Fruit fly (Drosophila melanogaster) whole organism, prepupa: Measurements from ENCODE around the gene CG45011.

Experiments used
- Blimp-1 ChIP-seq: fragments of 200-800 bp; sonication (Bioruptor generic); optimal IDR thresholded peaks from 3 replicates; lab custom pipeline; 2017; ENCODE audit warnings: missing biosample characterization, missing genetic modification characterization, mild to moderate bottlenecking, moderate library complexity, missing genetic modification reagents
- CG10631 ChIP-seq: fragments of 200-800 bp; sonication (Bioruptor generic); optimal IDR thresholded peaks from 2 replicates; lab custom pipeline; 2016; ENCODE audit warnings: missing biosample characterization, missing genetic modification characterization
- CG10669 ChIP-seq: fragments of 200-800 bp; sonication (Bioruptor generic); optimal IDR thresholded peaks from 3 replicates; lab custom pipeline; 2018; ENCODE audit warnings: missing biosample characterization, mild to moderate bottlenecking, missing genetic modification characterization, moderate library complexity
- CG11294 ChIP-seq: fragments of 200-800 bp; sonication (Bioruptor generic); IDR thresholded peaks from 2 replicates; pipeline ENCODE4 v1.3.6; 2022; ENCODE audit warnings: missing biosample characterization, missing genetic modification characterization
- CG11902 ChIP-seq: fragments of 200-800 bp; sonication (Bioruptor generic); optimal IDR thresholded peaks from 3 replicates; lab custom pipeline; 2016; ENCODE audit warnings: missing biosample characterization, missing genetic modification characterization
- CG15336 ChIP-seq: fragments of 200-800 bp; sonication (Bioruptor generic); IDR thresholded peaks from 2 replicates; pipeline ENCODE4 v1.3.6; 2022; ENCODE audit warnings: missing biosample characterization, missing genetic modification characterization
- CG16779 ChIP-seq: fragments of 200-800 bp; sonication (Bioruptor generic); optimal IDR thresholded peaks from 3 replicates; lab custom pipeline; 2017; ENCODE audit warnings: missing biosample characterization, mild to moderate bottlenecking, missing genetic modification characterization
- CG3032 ChIP-seq: fragments of 200-800 bp; optimal IDR thresholded peaks from 2 replicates; lab custom pipeline; 2019; ENCODE audit warnings: missing biosample characterization, mild to moderate bottlenecking, missing genetic modification characterization, moderate library complexity
- CG31627 ChIP-seq: fragments of 200-800 bp; sonication (Bioruptor generic); optimal IDR thresholded peaks from 3 replicates; lab custom pipeline; 2016; ENCODE audit warnings: missing biosample characterization, missing genetic modification characterization
- CG32006 ChIP-seq: fragments of 200-800 bp; sonication (Bioruptor generic); optimal IDR thresholded peaks from 3 replicates; lab custom pipeline; 2017; ENCODE audit warnings: missing biosample characterization, mild to moderate bottlenecking, missing genetic modification characterization
- CG34406 ChIP-seq: fragments of 200-800 bp; sonication (Bioruptor generic); optimal IDR thresholded peaks from 3 replicates; lab custom pipeline; 2016; ENCODE audit warnings: missing biosample characterization, missing genetic modification characterization
- CG3919 ChIP-seq: fragments of 200-800 bp; sonication (Bioruptor generic); optimal IDR thresholded peaks from 3 replicates; lab custom pipeline; 2016; ENCODE audit warnings: missing biosample characterization, missing genetic modification characterization
- CG4318 ChIP-seq: fragments of 200-800 bp; sonication (Bioruptor generic); optimal IDR thresholded peaks from 3 replicates; lab custom pipeline; 2017; ENCODE audit warnings: missing biosample characterization, mild to moderate bottlenecking, missing genetic modification characterization
- CG6163 ChIP-seq: fragments of 200-800 bp; sonication (Bioruptor generic); IDR thresholded peaks from 3 replicates; pipeline ENCODE4 v1.3.6; 2022; ENCODE audit warnings: missing biosample characterization, missing genetic modification characterization
- CG6276 ChIP-seq: fragments of 200-800 bp; sonication (Bioruptor generic); optimal IDR thresholded peaks from 2 replicates; lab custom pipeline; 2017; ENCODE audit warnings: missing biosample characterization, mild to moderate bottlenecking, missing genetic modification characterization
- CG6792 ChIP-seq: fragments of 200-800 bp; sonication (Bioruptor generic); optimal IDR thresholded peaks from 3 replicates; lab custom pipeline; 2016; ENCODE audit warnings: missing biosample characterization, missing genetic modification characterization
- CG6808 ChIP-seq: fragments of 200-800 bp; sonication (Bioruptor generic); optimal IDR thresholded peaks from 3 replicates; lab custom pipeline; 2017; ENCODE audit warnings: missing biosample characterization, missing genetic modification characterization, mild to moderate bottlenecking, moderate library complexity, missing genetic modification reagents
- CG6854 ChIP-seq: fragments of 200-800 bp; sonication (Bioruptor generic); optimal IDR thresholded peaks from 2 replicates; lab custom pipeline; 2017; ENCODE audit warnings: missing biosample characterization, mild to moderate bottlenecking, missing genetic modification characterization
- CG7368 ChIP-seq: fragments of 200-800 bp; sonication (Bioruptor generic); optimal IDR thresholded peaks from 3 replicates; lab custom pipeline; 2016; ENCODE audit warnings: missing biosample characterization, missing genetic modification characterization
- CG8119 ChIP-seq: fragments of 200-800 bp; sonication (Bioruptor generic); IDR thresholded peaks from 3 replicates; pipeline ENCODE4 v1.3.6; 2022; ENCODE audit warnings: missing biosample characterization, missing genetic modification characterization
- CG8319 ChIP-seq: fragments of 200-800 bp; sonication (Bioruptor generic); optimal IDR thresholded peaks from 3 replicates; lab custom pipeline; 2016; ENCODE audit warnings: missing biosample characterization, missing genetic modification characterization
- CG8632 ChIP-seq: fragments of 200-800 bp; sonication (Bioruptor generic); optimal IDR thresholded peaks from 3 replicates; lab custom pipeline; 2016; ENCODE audit warnings: missing biosample characterization, missing genetic modification characterization
- CG9139 ChIP-seq: fragments of 200-800 bp; sonication (Bioruptor generic); optimal IDR thresholded peaks from 3 replicates; lab custom pipeline; 2017; ENCODE audit warnings: missing biosample characterization, mild to moderate bottlenecking, missing genetic modification characterization
- Eip75B ChIP-seq: fragments of 200-800 bp; sonication (Bioruptor generic); optimal IDR thresholded peaks from 3 replicates; lab custom pipeline; 2016; ENCODE audit warnings: missing biosample characterization, missing genetic modification characterization
- Eip78C ChIP-seq: fragments of 200-800 bp; sonication (Bioruptor generic); peaks from one replicate; lab custom pipeline; 2016; ENCODE audit warnings: missing biosample characterization, missing genetic modification characterization
- Eip93F ChIP-seq: fragments of 200-800 bp; sonication (Bioruptor generic); optimal IDR thresholded peaks from 2 replicates; lab custom pipeline; 2016; ENCODE audit warnings: missing biosample characterization, mild to moderate bottlenecking, missing genetic modification characterization
- Ets96B ChIP-seq: fragments of 200-800 bp; optimal IDR thresholded peaks from 2 replicates; lab custom pipeline; 2019; ENCODE audit warnings: missing biosample characterization, mild to moderate bottlenecking, missing genetic modification characterization, moderate library complexity
- Hr38 ChIP-seq: sonication (Bioruptor generic); optimal IDR thresholded peaks from 2 replicates; lab custom pipeline; 2016; ENCODE audit warnings: missing biosample characterization, missing genetic modification characterization
- Hr39 ChIP-seq: fragments of 200-800 bp; sonication (Bioruptor generic); optimal IDR thresholded peaks from 2 replicates; lab custom pipeline; 2016; ENCODE audit warnings: missing biosample characterization, missing genetic modification characterization
- Hr4 ChIP-seq: fragments of 200-800 bp; sonication (Bioruptor generic); optimal IDR thresholded peaks from 3 replicates; lab custom pipeline; 2016; ENCODE audit warnings: missing biosample characterization, missing genetic modification characterization
- Met ChIP-seq: fragments of 200-800 bp; sonication (Bioruptor generic); optimal IDR thresholded peaks from 3 replicates; lab custom pipeline; 2016; ENCODE audit warnings: missing biosample characterization, missing genetic modification characterization
- OdsH ChIP-seq: fragments of 200-800 bp; sonication (Bioruptor generic); optimal IDR thresholded peaks from 3 replicates; lab custom pipeline; 2016; ENCODE audit warnings: missing biosample characterization, missing genetic modification characterization
- Smox ChIP-seq: fragments of 200-800 bp; sonication (Bioruptor generic); optimal IDR thresholded peaks from 3 replicates; lab custom pipeline; 2016; ENCODE audit warnings: missing biosample characterization, missing genetic modification characterization
- Sox102F ChIP-seq: fragments of 200-800 bp; sonication (Bioruptor generic); optimal IDR thresholded peaks from 2 replicates; lab custom pipeline; 2016; ENCODE audit warnings: missing biosample characterization, mild to moderate bottlenecking, missing genetic modification characterization
- Sox15 ChIP-seq: fragments of 200-800 bp; sonication (Bioruptor generic); optimal IDR thresholded peaks from 3 replicates; lab custom pipeline; 2016; ENCODE audit warnings: missing biosample characterization, missing genetic modification characterization
- achi ChIP-seq: fragments of 200-800 bp; sonication (Bioruptor generic); optimal IDR thresholded peaks from 3 replicates; lab custom pipeline; 2016; ENCODE audit warnings: missing biosample characterization, missing genetic modification characterization
- acj6 ChIP-seq: fragments of 200-800 bp; sonication (Bioruptor generic); optimal IDR thresholded peaks from 3 replicates; lab custom pipeline; 2016; ENCODE audit warnings: missing biosample characterization, missing genetic modification characterization
- dac ChIP-seq: fragments of 200-800 bp; sonication (Bioruptor generic); optimal IDR thresholded peaks from 2 replicates; lab custom pipeline; 2017; ENCODE audit warnings: missing biosample characterization, mild to moderate bottlenecking, missing genetic modification characterization
- eg ChIP-seq: fragments of 200-800 bp; sonication (Bioruptor generic); IDR thresholded peaks from 3 replicates; pipeline ENCODE4 v1.3.6; 2022; ENCODE audit warnings: missing biosample characterization, missing genetic modification characterization
- esn ChIP-seq: fragments of 200-800 bp; sonication (Bioruptor generic); optimal IDR thresholded peaks from 2 replicates; lab custom pipeline; 2016; ENCODE audit warnings: missing biosample characterization, mild to moderate bottlenecking, missing genetic modification characterization, moderate library complexity
- fd59A ChIP-seq: fragments of 200-800 bp; sonication (Bioruptor generic); optimal IDR thresholded peaks from 2 replicates; lab custom pipeline; 2017; ENCODE audit warnings: missing biosample characterization, mild to moderate bottlenecking, missing genetic modification characterization, missing genetic modification reagents
- fd85E ChIP-seq: fragments of 200-800 bp; sonication (Bioruptor generic); optimal IDR thresholded peaks from 3 replicates; lab custom pipeline; 2016; ENCODE audit warnings: missing biosample characterization, missing genetic modification characterization
- fkh ChIP-seq: fragments of 200-800 bp; sonication (Bioruptor generic); optimal IDR thresholded peaks from 3 replicates; lab custom pipeline; 2017; ENCODE audit warnings: missing biosample characterization, mild to moderate bottlenecking, missing genetic modification characterization, moderate library complexity
- lz ChIP-seq: fragments of 200-800 bp; sonication (Bioruptor generic); optimal IDR thresholded peaks from 3 replicates; lab custom pipeline; 2016; ENCODE audit warnings: missing biosample characterization, missing genetic modification characterization
- net ChIP-seq: fragments of 200-800 bp; sonication (Bioruptor generic); optimal IDR thresholded peaks from 3 replicates; lab custom pipeline; 2016; ENCODE audit warnings: missing biosample characterization, missing genetic modification characterization
- salr ChIP-seq, 2 experiments: fragments of 200-800 bp; sonication (Bioruptor generic); optimal IDR thresholded peaks; 3 replicates each; lab custom pipeline; 2016 to 2018; ENCODE audit warnings: missing biosample characterization in 2 of 2, missing genetic modification characterization in 2 of 2, mild to moderate bottlenecking in 1 of 2
- spab ChIP-seq: fragments of 200-800 bp; sonication (Bioruptor generic); optimal IDR thresholded peaks from 2 replicates; lab custom pipeline; 2017; ENCODE audit warnings: missing biosample characterization, mild to moderate bottlenecking, missing genetic modification characterization, missing genetic modification reagents
- ss ChIP-seq, 2 experiments: fragments of 200-800 bp; sonication (Bioruptor generic); optimal IDR thresholded peaks; 2 replicates in 1 of 2; 3 replicates in 1 of 2; lab custom pipeline; 2017 to 2018; ENCODE audit warnings: mild to moderate bottlenecking in 2 of 2, missing biosample characterization in 2 of 2, missing genetic modification characterization in 2 of 2, moderate library complexity in 1 of 2
- svp ChIP-seq: fragments of 200-800 bp; sonication (Bioruptor generic); peaks from one replicate; lab custom pipeline; 2016; ENCODE audit warnings: missing biosample characterization, missing genetic modification characterization
- vri ChIP-seq: fragments of 200-800 bp; sonication (Bioruptor generic); optimal IDR thresholded peaks from 3 replicates; lab custom pipeline; 2016; ENCODE audit warnings: missing biosample characterization, mild to moderate bottlenecking, missing genetic modification characterization

CG45011 gene

dm6 chr2L:11853130-11853529 lies 19.2 kb downstream of the CG45011 start, which contains the start of gene CG42751 (continued):
- TF ChIP-seq CG8119, result no peak

dm6 chr2L:11870867-11871452 lies 37.1 kb downstream of the CG45011 start:
- TF ChIP-seq CG3032 (tag; lab: Kevin White, UChicago) (peak; percentile 23), Eip75B (GFP tag; lab: Kevin White, UChicago) (peak; percentile 43), esn (GFP tag; lab: Kevin White, UChicago) (no peak), salr (GFP tag; optimal IDR thresholded peaks at IDR 0.05; lab: Kevin White, UChicago) (peak in 1 of 2 experiments; percentile 5), CG8632 (GFP tag; lab: Kevin White, UChicago) (peak; percentile 49), CG16779 (tag; lab: Kevin White, UChicago) (no peak), CG6792 (GFP tag; lab: Kevin White, UChicago) (peak; percentile 61), Sox15 (GFP tag; lab: Kevin White, UChicago) (peak; percentile 24), ss (GFP tag; optimal IDR thresholded peaks at IDR 0.05; lab: Kevin White, UChicago) (peak in 1 of 2 experiments; percentile 56), CG4318 (GFP tag; lab: Kevin White, UChicago) (no peak), Hr4 (GFP tag; lab: Kevin White, UChicago) (no peak), CG34406 (GFP tag; lab: Kevin White, UChicago) (peak; percentile 62), lz (GFP tag; lab: Kevin White, UChicago) (peak; percentile 66), CG31627 (GFP tag; lab: Kevin White, UChicago) (peak; percentile 50), acj6 (GFP tag; lab: Kevin White, UChicago) (peak; percentile 41), Blimp-1 (GFP tag; lab: Kevin White, UChicago) (no peak), CG6854 (GFP tag; lab: Kevin White, UChicago) (no peak), CG9139 (GFP tag; lab: Kevin White, UChicago) (no peak), CG10631 (peak; percentile 32), dac (GFP tag; lab: Kevin White, UChicago) (no peak), Met (GFP tag; lab: Kevin White, UChicago) (peak; percentile 64), Smox (GFP tag; lab: Kevin White, UChicago) (peak; percentile 66), fd59A (GFP tag; lab: Kevin White, UChicago) (peak; percentile 9), CG15336 (GFP tag; lab: Robert Waterston, UW) (no peak), eg (GFP tag; lab: Robert Waterston, UW) (no peak), svp (GFP tag; lab: Kevin White, UChicago) (peak; percentile 83), Sox102F (GFP tag; lab: Kevin White, UChicago) (peak; percentile 68), Hr38 (GFP tag; lab: Kevin White, UChicago) (no peak), CG10669 (GFP tag; lab: Kevin White, UChicago) (peak; percentile 39), CG11294 (GFP tag; lab: Robert Waterston, UW) (no peak), CG7368 (GFP tag; lab: Kevin White, UChicago) (no peak), CG6808 (GFP tag; lab: Kevin White, UChicago) (peak; percentile 41), spab (peak; percentile 41), fkh (GFP tag; lab: Kevin White, UChicago) (no peak), CG8319 (GFP tag; lab: Kevin White, UChicago) (peak; percentile 25), CG11902 (GFP tag; lab: Kevin White, UChicago) (peak; percentile 59), Eip93F (GFP tag; lab: Kevin White, UChicago) (no peak), CG6276 (GFP tag; lab: Kevin White, UChicago) (no peak), CG6163 (GFP tag; lab: Robert Waterston, UW) (no peak), Ets96B (tag; lab: Kevin White, UChicago) (peak; percentile 57), CG3919 (peak; percentile 59), fd85E (GFP tag; lab: Kevin White, UChicago) (no peak), OdsH (GFP tag; lab: Kevin White, UChicago) (peak; percentile 49), net (GFP tag; lab: Kevin White, UChicago) (no peak), Hr39 (GFP tag; lab: Kevin White, UChicago) (peak; percentile 51), Eip78C (GFP tag; lab: Kevin White, UChicago) (peak; percentile 93), CG32006 (GFP tag; lab: Kevin White, UChicago) (peak; percentile 11), vri (no peak), achi (GFP tag; lab: Kevin White, UChicago) (peak; percentile 52), CG8119 (no peak)
